Fruit fly (Drosophila melanogaster) whole organism, pupa: Measurements from ENCODE around the gene xmas.

Experiments
- CG13204 ChIP-seq: fragments of 200-800 bp; sonication (Bioruptor generic); optimal IDR thresholded peaks from 2 replicates; lab custom pipeline; 2018; ENCODE audit warnings: missing biosample characterization, mild to moderate bottlenecking, missing genetic modification characterization, moderate library complexity
- CG34367 ChIP-seq: fragments of 200-800 bp; sonication (Bioruptor generic); optimal IDR thresholded peaks from 2 replicates; lab custom pipeline; 2018; ENCODE audit warnings: missing biosample characterization, mild to moderate bottlenecking, missing genetic modification characterization
- Pif1A ChIP-seq: fragments of 200-800 bp; sonication (Bioruptor generic); optimal IDR thresholded peaks from 3 replicates; lab custom pipeline; 2016; ENCODE audit warnings: missing biosample characterization, missing genetic modification characterization
- Pif1B ChIP-seq: fragments of 200-800 bp; sonication (Bioruptor generic); optimal IDR thresholded peaks from 3 replicates; lab custom pipeline; 2016; ENCODE audit warnings: missing biosample characterization, missing genetic modification characterization
- Snoo ChIP-seq: fragments of 200-800 bp; sonication (Bioruptor generic); optimal IDR thresholded peaks from 3 replicates; lab custom pipeline; 2017; ENCODE audit warnings: missing biosample characterization, mild to moderate bottlenecking, missing genetic modification characterization, inconsistent platforms
- gl ChIP-seq: fragments of 200-800 bp; sonication (Bioruptor generic); optimal IDR thresholded peaks from 2 replicates; lab custom pipeline; 2018; ENCODE audit warnings: missing biosample characterization, mild to moderate bottlenecking, missing genetic modification characterization

dm6 chrX:17146529-17146928 is 12.6 kb downstream of the xmas start:
- TF ChIP-seq Pif1B (GFP tag; lab: Kevin White, UChicago) (no peak), gl (tag; lab: Kevin White, UChicago) (no peak), Snoo (tag; lab: Kevin White, UChicago) (no peak), CG13204 (no peak), Pif1A (GFP tag; lab: Kevin White, UChicago) (no peak), CG34367 (tag; lab: Kevin White, UChicago) (no peak)
